Worm (Caenorhabditis elegans): ENCODE results near the gene F44E7.3.
A peak's percentile ranks its signal among the peaks of the same experiment; 100 is the strongest.

The F44E7.3 gene

DNA sequence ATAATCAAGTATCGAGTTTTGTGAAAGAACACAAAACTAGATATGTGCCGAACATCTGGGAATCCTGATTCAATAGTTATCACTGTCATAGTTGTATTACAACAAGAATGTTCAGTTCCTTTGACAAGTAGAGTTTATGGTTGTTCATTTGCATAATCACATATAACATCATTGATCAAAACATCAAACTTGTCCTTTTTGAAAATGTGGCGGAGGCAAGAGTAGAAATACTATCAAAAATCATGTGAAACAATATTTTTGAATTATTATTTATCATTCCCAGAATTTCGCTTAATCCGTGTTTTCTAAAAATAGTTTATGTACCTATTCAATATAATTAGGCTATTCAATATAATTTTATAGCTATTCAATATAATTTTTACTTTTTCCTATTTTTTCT, 13.6 kb downstream of the F44E7.3 start, which contains the start of gene F44E7.7:
Gene F44E7.7, minus strand, starts transcription at position 101 of the 400 bp plus-strand sequence.
- TF ChIP-seq R02D3.7 (tag; optimal IDR thresholded peaks at IDR 0.05) = no peak
- no peak for TF ChIP-seq nhr-21 (tag; optimal IDR thresholded peaks at IDR 0.05)
- no peak for TF ChIP-seq sma-9 (GFP tag; optimal IDR thresholded peaks at IDR 0.05)
- no peak for TF ChIP-seq sma-9 (tag; optimal IDR thresholded peaks at IDR 0.05)
- TF ChIP-seq ztf-11 (tag; optimal IDR thresholded peaks at IDR 0.05) = no peak
- TF ChIP-seq egl-27 (tag; optimal IDR thresholded peaks at IDR 0.05) = no peak
- no peak for TF ChIP-seq nhr-237 (tag; optimal IDR thresholded peaks at IDR 0.05)
- no peak for TF ChIP-seq mab-5 (tag; optimal IDR thresholded peaks at IDR 0.05)
- no peak for TF ChIP-seq fos-1 (tag; optimal IDR thresholded peaks at IDR 0.05)
- TF ChIP-seq ama-1 (optimal IDR thresholded peaks at IDR 0.05) = no peak
- TF ChIP-seq alr-1 (tag; optimal IDR thresholded peaks at IDR 0.05) = no peak
- TF ChIP-seq mdl-1 (tag; optimal IDR thresholded peaks at IDR 0.05) = no peak
- TF ChIP-seq nhr-11 (tag; optimal IDR thresholded peaks at IDR 0.05) = no peak
- TF ChIP-seq lsy-2 (tag; optimal IDR thresholded peaks at IDR 0.05) = no peak
- no peak for TF ChIP-seq mbf-1 (tag; optimal IDR thresholded peaks at IDR 0.05)
- no peak for TF ChIP-seq Y55F3AM.14 (GFP tag; optimal IDR thresholded peaks at IDR 0.05)

DNA sequence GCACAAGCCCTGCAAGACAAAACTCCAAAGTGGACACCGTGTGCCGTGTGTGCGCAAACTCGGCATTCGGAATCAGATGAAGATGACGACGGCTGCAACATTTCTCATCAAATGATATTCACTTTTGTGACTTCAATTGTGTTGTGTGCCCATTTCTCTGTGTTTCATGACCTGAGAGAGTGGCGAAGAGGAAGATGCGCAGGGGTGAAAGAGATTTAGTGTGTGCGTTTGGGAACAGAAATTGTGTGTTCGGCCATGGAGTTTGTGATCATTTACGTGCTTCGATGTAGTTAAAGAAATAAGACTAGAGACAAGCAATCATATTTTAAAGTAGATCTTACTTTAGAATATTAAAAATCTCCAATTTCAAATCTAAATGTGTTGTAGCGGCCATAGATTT, 16.9 kb downstream of the F44E7.3 start:
- peak; percentile 18 for TF ChIP-seq fos-1 (tag; optimal IDR thresholded peaks at IDR 0.05)
- TF ChIP-seq elt-3 (tag; optimal IDR thresholded peaks at IDR 0.05) = no peak
- TF ChIP-seq lsy-2 (tag; optimal IDR thresholded peaks at IDR 0.05) = peak in 1 of 2 experiments; percentile 10
- TF ChIP-seq sma-9 (GFP tag; optimal IDR thresholded peaks at IDR 0.05) = peak; percentile 20
- no peak for TF ChIP-seq sma-9 (tag; optimal IDR thresholded peaks at IDR 0.05)

DNA sequence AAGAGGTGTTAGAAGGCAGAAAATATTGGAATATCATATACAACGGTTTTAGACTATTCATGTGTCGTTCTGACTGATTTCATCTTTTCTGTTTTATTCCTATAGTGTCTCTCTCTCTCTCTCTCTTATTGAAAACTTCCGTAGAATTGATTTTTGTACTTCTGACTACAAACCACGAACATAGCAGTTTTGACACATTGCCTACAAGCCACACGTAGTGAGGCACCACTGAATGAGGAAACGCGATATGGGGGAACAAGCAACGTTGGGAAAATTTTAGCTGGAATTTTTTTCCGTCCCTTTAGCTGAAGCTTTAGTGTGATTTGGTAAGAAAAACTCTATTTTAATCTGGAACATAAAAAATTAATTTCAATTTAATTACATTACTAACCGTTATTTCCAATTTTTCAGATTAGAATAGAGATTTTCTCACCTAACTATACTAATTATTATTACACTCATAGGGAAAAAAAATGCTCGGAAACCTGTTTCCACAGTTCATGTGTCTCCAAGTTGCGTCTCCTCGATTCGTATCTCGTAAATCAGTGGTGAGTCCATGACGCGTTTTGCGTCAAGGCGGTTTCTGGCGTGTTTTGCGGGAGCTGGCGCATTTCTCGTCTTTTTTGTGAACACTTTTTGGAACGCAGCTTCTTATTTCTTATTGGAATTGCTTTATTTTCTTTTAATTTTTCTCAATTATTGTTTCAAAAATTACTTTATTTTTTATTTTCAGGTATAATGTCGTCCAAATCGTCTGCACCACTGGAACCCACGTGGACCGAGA, 18.9 kb downstream of the F44E7.3 start, which contains the start of the genes nhr-142 and F44E7.9:
Gene nhr-142, minus strand, starts transcription at position 57 of the 784 bp plus-strand sequence.
Gene F44E7.9, plus strand, starts transcription at position 734 of the 784 bp plus-strand sequence.
- TF ChIP-seq nhr-77 (tag; optimal IDR thresholded peaks at IDR 0.05) = peak; percentile 16
- peak; percentile 58 for TF ChIP-seq nhr-21 (tag; optimal IDR thresholded peaks at IDR 0.05)
- no peak for TF ChIP-seq unc-39 (tag; optimal IDR thresholded peaks at IDR 0.05)
- TF ChIP-seq ztf-4 (tag; optimal IDR thresholded peaks at IDR 0.05) = no peak
- TF ChIP-seq unc-62 (GFP tag; optimal IDR thresholded peaks at IDR 0.05) = no peak
- peak; percentile 33 for TF ChIP-seq zag-1 (tag; optimal IDR thresholded peaks at IDR 0.05)
- TF ChIP-seq R02D3.7 (tag; optimal IDR thresholded peaks at IDR 0.05) = peak; percentile 7
- TF ChIP-seq nhr-12 (tag; optimal IDR thresholded peaks at IDR 0.05) = no peak
- peak; percentile 86 for TF ChIP-seq gmeb-1 (tag; optimal IDR thresholded peaks at IDR 0.05)
- peak; percentile 85 for TF ChIP-seq F13H6.1 (tag; optimal IDR thresholded peaks at IDR 0.05)
- no peak for TF ChIP-seq peb-1 (tag; optimal IDR thresholded peaks at IDR 0.05)
- TF ChIP-seq fos-1 (tag; optimal IDR thresholded peaks at IDR 0.05) = peak; percentile 66
- peak; percentile 90 for TF ChIP-seq unc-55 (GFP tag; optimal IDR thresholded peaks at IDR 0.05)
- peak; percentile 86 for TF ChIP-seq lin-13 (GFP tag; optimal IDR thresholded peaks at IDR 0.05)
- no peak for TF ChIP-seq mbf-1 (tag; optimal IDR thresholded peaks at IDR 0.05)
- peak; percentile 87 for TF ChIP-seq nhr-129 (tag; optimal IDR thresholded peaks at IDR 0.05)
- TF ChIP-seq elt-1 (tag; optimal IDR thresholded peaks at IDR 0.05) = no peak
- TF ChIP-seq nhr-25 (tag; optimal IDR thresholded peaks at IDR 0.05) = peak; percentile 70
- peak; percentile 83 for TF ChIP-seq mab-5 (tag; optimal IDR thresholded peaks at IDR 0.05)
- TF ChIP-seq blmp-1 (tag; optimal IDR thresholded peaks at IDR 0.05; ENCODE audit: insufficient read depth) = peak; percentile 7
- TF ChIP-seq sma-3 (GFP tag; optimal IDR thresholded peaks at IDR 0.05) = peak; percentile 90
- peak; percentile 73 to 91 for TF ChIP-seq lsy-2 (tag; optimal IDR thresholded peaks at IDR 0.05)
- TF ChIP-seq crh-2 (tag; optimal IDR thresholded peaks at IDR 0.05) = peak; percentile 69
- peak; percentile 87 for TF ChIP-seq C34F6.9 (tag; optimal IDR thresholded peaks at IDR 0.05)
- TF ChIP-seq aly-2 (tag; optimal IDR thresholded peaks at IDR 0.05) = no peak
- TF ChIP-seq ZK546.5 (tag; optimal IDR thresholded peaks at IDR 0.05) = no peak
- TF ChIP-seq ztf-11 (tag; optimal IDR thresholded peaks at IDR 0.05) = peak; percentile 16
- TF ChIP-seq nhr-6 (tag; optimal IDR thresholded peaks at IDR 0.05) = peak; percentile 18
- TF ChIP-seq sma-9 (GFP tag; optimal IDR thresholded peaks at IDR 0.05) = peak; percentile 91
- no peak for TF ChIP-seq sma-9 (tag; optimal IDR thresholded peaks at IDR 0.05)
- TF ChIP-seq ceh-82 (tag; optimal IDR thresholded peaks at IDR 0.05) = peak; percentile 63
- peak in 1 of 2 experiments; percentile 29 for TF ChIP-seq mdl-1 (tag; optimal IDR thresholded peaks at IDR 0.05)
- peak; percentile 64 for TF ChIP-seq sem-4 (tag; optimal IDR thresholded peaks at IDR 0.05)
- peak; percentile 44 for TF ChIP-seq Y55F3AM.14 (GFP tag; optimal IDR thresholded peaks at IDR 0.05)
- peak; percentile 30 for TF ChIP-seq snpc-4 (tag; optimal IDR thresholded peaks at IDR 0.05)
- TF ChIP-seq egl-27 (tag; optimal IDR thresholded peaks at IDR 0.05) = peak; percentile 47
- peak; percentile 57 for TF ChIP-seq lin-11 (tag; optimal IDR thresholded peaks at IDR 0.05)

All from whole organism, L2 larva.